Fruit fly (Drosophila melanogaster): ENCODE data around the gene CG15731.
A peak's percentile ranks its signal among the peaks of the same experiment; 100 is the strongest.

CG15731 gene

DNA sequence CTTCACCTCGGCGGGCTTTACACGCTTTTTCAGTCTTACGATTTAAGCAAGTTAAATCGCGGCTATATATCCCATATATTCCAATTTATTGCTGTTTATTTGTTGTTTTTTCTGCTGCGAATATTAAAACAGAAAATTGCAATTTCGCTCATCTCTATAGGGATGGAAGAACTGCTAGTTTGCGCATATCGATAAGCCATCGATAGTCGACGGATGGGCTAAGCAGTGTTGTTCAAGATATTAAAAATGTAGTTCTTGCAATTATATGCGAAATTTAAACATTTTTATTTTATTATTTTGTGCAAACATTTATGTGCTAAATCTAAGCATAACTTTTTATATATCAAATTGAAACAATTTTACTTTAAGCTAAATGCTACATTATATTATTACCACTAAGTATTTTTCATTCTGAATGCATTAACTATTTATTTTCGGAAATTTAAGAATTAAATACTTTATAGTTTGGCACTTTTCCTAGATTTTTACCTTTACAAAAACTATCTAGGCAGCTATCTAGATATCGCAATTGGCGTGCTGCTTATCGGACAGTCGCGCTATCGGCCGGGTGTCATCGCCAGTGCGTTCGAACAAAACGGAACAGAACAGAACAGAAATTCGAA, 5.5 kb upstream of the CG15731 start, which contains the start of the genes Rab40 and CG42258 (continued):
- TF ChIP-seq B-H2 (GFP tag; optimal IDR thresholded peaks at IDR 0.05) (no peak), schlank (tag; optimal IDR thresholded peaks at IDR 0.05) (no peak), CG10209 (GFP tag; optimal IDR thresholded peaks at IDR 0.05) (peak; percentile 48), bcd (GFP tag; optimal IDR thresholded peaks at IDR 0.05) (peak; percentile 30), Six4 (GFP tag; optimal IDR thresholded peaks at IDR 0.05) (no peak), Hmr (GFP tag; optimal IDR thresholded peaks at IDR 0.05) (peak; percentile 48), CG16863 (GFP tag; optimal IDR thresholded peaks at IDR 0.05) (peak; percentile 24), CG30431 (GFP tag; optimal IDR thresholded peaks at IDR 0.05) (no peak), CG10543 (GFP tag; optimal IDR thresholded peaks at IDR 0.05) (peak; percentile 49), da (GFP tag; optimal IDR thresholded peaks at IDR 0.05) (no peak), CG3407 (GFP tag; optimal IDR thresholded peaks at IDR 0.05) (no peak), CG5953 (GFP tag; IDR thresholded peaks at IDR 0.05) (0 out of 2 replicates have a peak, but pooled peaks have one; percentile 8), crc (GFP tag; optimal IDR thresholded peaks at IDR 0.05) (no peak), CG15514 (GFP tag; optimal IDR thresholded peaks at IDR 0.05) (peak; percentile 41), sima (GFP tag; optimal IDR thresholded peaks at IDR 0.05) (no peak), Mad (GFP tag; optimal IDR thresholded peaks at IDR 0.05) (peak; percentile 9), CG4424 (GFP tag; optimal IDR thresholded peaks at IDR 0.05) (peak; percentile 61), jing (GFP tag; optimal IDR thresholded peaks at IDR 0.05) (no peak), Dll (GFP tag; IDR thresholded peaks at IDR 0.05; ENCODE audit: partially characterized antibody) (peak; percentile 71; the same call in 2 of the 4 replicates), fd3F (GFP tag; optimal IDR thresholded peaks at IDR 0.05) (no peak), CG6765 (GFP tag; optimal IDR thresholded peaks at IDR 0.05) (no peak), CG11695 (GFP tag; IDR thresholded peaks at IDR 0.05) (0 out of 3 replicates have a peak, but pooled peaks have one; percentile 34), Gsc (GFP tag; IDR thresholded peaks at IDR 0.05) (no peak), jumu (GFP tag; optimal IDR thresholded peaks at IDR 0.05) (peak; percentile 32), D19A (tag; optimal IDR thresholded peaks at IDR 0.05) (no peak), CG2129 (GFP tag; IDR thresholded peaks at IDR 0.05; ENCODE audit: partially characterized antibody) (0 out of 2 replicates have a peak, but pooled peaks have one; percentile 31), CG12299 (tag; optimal IDR thresholded peaks at IDR 0.05) (no peak), CG7357 (GFP tag; IDR thresholded peaks at IDR 0.05) (no peak), Atf3 (GFP tag; optimal IDR thresholded peaks at IDR 0.05) (peak; percentile 33), ham (GFP tag; IDR thresholded peaks at IDR 0.05) (no peak), Med (GFP tag) (peak; percentile 85), CG11247 (GFP tag; IDR thresholded peaks at IDR 0.05) (0 out of 2 replicates have a peak, but pooled peaks have one; percentile 12), kni (GFP tag; optimal IDR thresholded peaks at IDR 0.05) (peak; percentile 8), CG34376 (GFP tag; optimal IDR thresholded peaks at IDR 0.05) (no peak), az2 (GFP tag; optimal IDR thresholded peaks at IDR 0.05) (peak; percentile 36), CG18262 (tag; optimal IDR thresholded peaks at IDR 0.05) (peak; percentile 55), zen2 (GFP tag; IDR thresholded peaks at IDR 0.05; ENCODE audit: partially characterized antibody) (no peak; the same call in 2 of the 3 replicates), CG7963 (GFP tag; IDR thresholded peaks at IDR 0.05; ENCODE audit: partially characterized antibody) (0 out of 3 replicates have a peak, but pooled peaks have one; percentile 18), hbn (GFP tag; IDR thresholded peaks at IDR 0.05; ENCODE audit: partially characterized antibody) (peak; percentile 56), CG12071 (GFP tag; optimal IDR thresholded peaks at IDR 0.05) (no peak), tap (tag; optimal IDR thresholded peaks at IDR 0.05) (no peak), gfzf (GFP tag; optimal IDR thresholded peaks at IDR 0.05) (no peak), CG8478 (optimal IDR thresholded peaks at IDR 0.05) (no peak), zf30C (GFP tag; optimal IDR thresholded peaks at IDR 0.05) (no peak), CG31441 (GFP tag; IDR thresholded peaks at IDR 0.05) (peak; percentile 37; the same call in 1 of the 2 replicates), oc (tag; optimal IDR thresholded peaks at IDR 0.05) (no peak), rib (GFP tag; IDR thresholded peaks at IDR 0.05) (no peak; the same call in 1 of the 2 replicates), ato (GFP tag; IDR thresholded peaks at IDR 0.05; ENCODE audit: partially characterized antibody) (no peak), CG6254 (GFP tag; optimal IDR thresholded peaks at IDR 0.05) (no peak)
